Fruit fly (Drosophila melanogaster) whole organism, embryonic: ENCODE data around the gene CG3662.
A peak's percentile ranks its signal among the peaks of the same experiment; 100 is the strongest.

Experiments
- CG10321 ChIP-seq: fragments of 200-800 bp; sonication (Bioruptor generic); IDR thresholded peaks from 2 replicates; pipeline ENCODE4 v1.3.6; 2022; ENCODE audit warnings: missing biosample characterization, missing genetic modification characterization
- CG10565 ChIP-seq: fragments of 200-800 bp; sonication (Bioruptor generic); optimal IDR thresholded peaks from 3 replicates; lab custom pipeline; 2016; ENCODE audit warnings: missing biosample characterization, mild to moderate bottlenecking, missing genetic modification characterization
- CG11398 ChIP-seq: fragments of 200-800 bp; sonication (Bioruptor generic); optimal IDR thresholded peaks from 2 replicates; lab custom pipeline; 2016; ENCODE audit warnings: missing biosample characterization, missing genetic modification characterization
- CG11695 ChIP-seq: fragments of 200-800 bp; sonication (Bioruptor generic); IDR thresholded peaks from 3 replicates; pipeline ENCODE4 v1.3.6; 2022; ENCODE audit warnings: missing biosample characterization, missing genetic modification characterization
- CG12104 ChIP-seq: fragments of 200-800 bp; sonication (Bioruptor generic); optimal IDR thresholded peaks from 3 replicates; lab custom pipeline; 2016; ENCODE audit warnings: missing biosample characterization, missing genetic modification characterization
- CG12299 ChIP-seq: fragments of 200-800 bp; sonication (Bioruptor generic); optimal IDR thresholded peaks from 2 replicates; lab custom pipeline; 2018; ENCODE audit warnings: missing biosample characterization, mild to moderate bottlenecking, missing genetic modification characterization
- CG1233 ChIP-seq: fragments of 200-800 bp; sonication (Bioruptor generic); optimal IDR thresholded peaks from 4 replicates; lab custom pipeline; 2018; ENCODE audit warnings: missing biosample characterization, mild to moderate bottlenecking, missing genetic modification characterization
- CG13624 ChIP-seq: fragments of 200-800 bp; sonication (Bioruptor generic); optimal IDR thresholded peaks from 2 replicates; lab custom pipeline; 2016; ENCODE audit warnings: missing biosample characterization, missing genetic modification characterization
- CG17385 ChIP-seq: fragments of 200-800 bp; sonication (Bioruptor generic); optimal IDR thresholded peaks from 3 replicates; lab custom pipeline; 2018; ENCODE audit warnings: missing biosample characterization, mild to moderate bottlenecking, missing genetic modification characterization
- CG18476 ChIP-seq: fragments of 200-800 bp; sonication (Bioruptor generic); optimal IDR thresholded peaks from 2 replicates; lab custom pipeline; 2016; ENCODE audit warnings: missing biosample characterization, mild to moderate bottlenecking, missing genetic modification characterization
- CG2678 ChIP-seq: fragments of 200-800 bp; sonication (Bioruptor generic); optimal IDR thresholded peaks from 3 replicates; lab custom pipeline; 2019; ENCODE audit warnings: missing biosample characterization, mild to moderate bottlenecking, missing genetic modification characterization, moderate library complexity
- CG2712 ChIP-seq: fragments of 200-800 bp; optimal IDR thresholded peaks from 3 replicates; lab custom pipeline; 2019; ENCODE audit warnings: missing biosample characterization, mild to moderate bottlenecking, missing genetic modification characterization, moderate library complexity
- CG30403 ChIP-seq: fragments of 200-800 bp; sonication (Bioruptor generic); optimal IDR thresholded peaks from 3 replicates; lab custom pipeline; 2016; ENCODE audit warnings: missing biosample characterization, missing genetic modification characterization
- CG30431 ChIP-seq: fragments of 200-800 bp; sonication (Bioruptor generic); optimal IDR thresholded peaks from 2 replicates; lab custom pipeline; 2017; ENCODE audit warnings: missing biosample characterization, missing genetic modification characterization
- CG3407 ChIP-seq: fragments of 200-800 bp; sonication (Bioruptor generic); optimal IDR thresholded peaks from 2 replicates; lab custom pipeline; 2018; ENCODE audit warnings: missing biosample characterization, mild to moderate bottlenecking, missing genetic modification characterization
- CG42726 ChIP-seq: fragments of 200-800 bp; sonication (Bioruptor generic); IDR thresholded peaks from 2 replicates; pipeline ENCODE4 v1.3.6; 2022; ENCODE audit warnings: missing biosample characterization, missing genetic modification characterization; ENCODE audit not compliant: partially characterized antibody
- CG6654 ChIP-seq: fragments of 200-800 bp; sonication (Bioruptor generic); optimal IDR thresholded peaks from 2 replicates; lab custom pipeline; 2017; ENCODE audit warnings: missing biosample characterization, mild to moderate bottlenecking, missing genetic modification characterization
- CG6683 ChIP-seq: fragments of 200-800 bp; sonication (Bioruptor generic); optimal IDR thresholded peaks from 2 replicates; lab custom pipeline; 2017; ENCODE audit warnings: missing biosample characterization, mild to moderate bottlenecking, missing genetic modification characterization, missing genetic modification reagents
- CG7963 ChIP-seq: fragments of 200-800 bp; sonication (Bioruptor generic); IDR thresholded peaks from 3 replicates; pipeline ENCODE4 v1.3.6; 2022; ENCODE audit warnings: missing biosample characterization, missing genetic modification characterization; ENCODE audit not compliant: partially characterized antibody
- CG8765 ChIP-seq: fragments of 200-800 bp; sonication (Bioruptor generic); IDR thresholded peaks from 2 replicates; pipeline ENCODE4 v1.3.6; 2022; ENCODE audit warnings: missing biosample characterization, missing genetic modification characterization
- CkIIα-i1 ChIP-seq: fragments of 200-800 bp; sonication (Bioruptor generic); IDR thresholded peaks from 2 replicates; pipeline ENCODE4 v1.3.6; 2022; ENCODE audit warnings: missing biosample characterization, missing genetic modification characterization
- Dip2 ChIP-seq: fragments of 200-800 bp; sonication (Bioruptor generic); IDR thresholded peaks from 2 replicates; pipeline ENCODE4 v1.3.6; 2022; ENCODE audit warnings: missing biosample characterization, missing genetic modification characterization
- NC2β ChIP-seq: fragments of 200-800 bp; sonication (Bioruptor generic); optimal IDR thresholded peaks from 2 replicates; lab custom pipeline; 2016; ENCODE audit warnings: missing biosample characterization, missing genetic modification characterization
- NFAT ChIP-seq: fragments of 200-800 bp; sonication (Bioruptor generic); IDR thresholded peaks from 2 replicates; pipeline ENCODE4 v1.3.6; 2022; ENCODE audit warnings: missing biosample characterization, missing genetic modification characterization
- Oli ChIP-seq: fragments of 200-800 bp; sonication (Bioruptor generic); optimal IDR thresholded peaks from 2 replicates; lab custom pipeline; 2018; ENCODE audit warnings: missing biosample characterization, mild to moderate bottlenecking, missing genetic modification characterization, moderate library complexity
- Rx ChIP-seq: fragments of 200-800 bp; sonication (Bioruptor generic); IDR thresholded peaks from 2 replicates; pipeline ENCODE4 v1.3.6; 2022; ENCODE audit warnings: missing biosample characterization, missing genetic modification characterization
- ac ChIP-seq: fragments of 200-800 bp; sonication (Bioruptor generic); optimal IDR thresholded peaks from 3 replicates; lab custom pipeline; 2017; ENCODE audit warnings: missing biosample characterization, mild to moderate bottlenecking, missing genetic modification characterization
- al ChIP-seq: fragments of 200-800 bp; sonication (Bioruptor generic); IDR thresholded peaks from 2 replicates; pipeline ENCODE4 v1.3.6; 2022; ENCODE audit warnings: missing biosample characterization, missing genetic modification characterization
- ase ChIP-seq: fragments of 200-800 bp; sonication (Bioruptor generic); IDR thresholded peaks from 3 replicates; pipeline ENCODE4 v1.3.6; 2022; ENCODE audit warnings: missing biosample characterization, missing genetic modification characterization
- bcd ChIP-seq: fragments of 200-800 bp; sonication (Bioruptor generic); optimal IDR thresholded peaks from 2 replicates; lab custom pipeline; 2017; ENCODE audit warnings: missing biosample characterization, mild to moderate bottlenecking, missing genetic modification characterization
- bigmax ChIP-seq: fragments of 200-800 bp; sonication (Bioruptor generic); optimal IDR thresholded peaks from 2 replicates; lab custom pipeline; 2018; ENCODE audit warnings: missing biosample characterization, mild to moderate bottlenecking, missing genetic modification characterization
- btn ChIP-seq: fragments of 200-800 bp; sonication (Bioruptor generic); optimal IDR thresholded peaks from 2 replicates; lab custom pipeline; 2016; ENCODE audit warnings: missing biosample characterization, missing genetic modification characterization
- dmrt11E ChIP-seq: fragments of 200-800 bp; sonication (Bioruptor generic); optimal IDR thresholded peaks from 3 replicates; lab custom pipeline; 2018; ENCODE audit warnings: missing biosample characterization, mild to moderate bottlenecking, missing genetic modification characterization, moderate library complexity
- ems ChIP-seq: fragments of 200-800 bp; sonication (Bioruptor generic); optimal IDR thresholded peaks from 3 replicates; lab custom pipeline; 2016; ENCODE audit warnings: missing biosample characterization, missing genetic modification characterization
- en ChIP-seq: fragments of 200-800 bp; sonication (Bioruptor generic); optimal IDR thresholded peaks from 2 replicates; lab custom pipeline; 2016; ENCODE audit warnings: missing biosample characterization, missing genetic modification characterization
- gce ChIP-seq: fragments of 200-800 bp; sonication (Bioruptor generic); IDR thresholded peaks from 3 replicates; pipeline ENCODE4 v1.3.6; 2022; ENCODE audit warnings: missing biosample characterization, missing genetic modification characterization
- gcm ChIP-seq: fragments of 200-800 bp; sonication (Bioruptor generic); optimal IDR thresholded peaks from 2 replicates; lab custom pipeline; 2019; ENCODE audit warnings: missing biosample characterization, mild to moderate bottlenecking, missing genetic modification characterization, moderate library complexity
- gcm2 ChIP-seq: fragments of 200-800 bp; sonication (Bioruptor generic); optimal IDR thresholded peaks from 2 replicates; lab custom pipeline; 2016; ENCODE audit warnings: missing biosample characterization, missing genetic modification characterization
- grn ChIP-seq: fragments of 200-800 bp; sonication (Bioruptor generic); optimal IDR thresholded peaks from 3 replicates; lab custom pipeline; 2017; ENCODE audit warnings: missing biosample characterization, missing genetic modification characterization
- lbe ChIP-seq: fragments of 200-800 bp; sonication (Bioruptor generic); optimal IDR thresholded peaks from 2 replicates; lab custom pipeline; 2016; ENCODE audit warnings: missing biosample characterization, mild to moderate bottlenecking, missing genetic modification characterization
- lov ChIP-seq, 2 experiments: fragments of 200-800 bp in 1 of 2; fragments of >200 bp in 1 of 2; sonication (Bioruptor generic) in 1 of 2; IDR thresholded peaks in 1 of 2; optimal IDR thresholded peaks in 1 of 2; 2 replicates in 1 of 2; 3 replicates in 1 of 2; pipeline versions ENCODE4 v1.3.6 to Lab custom; 2017 to 2022; ENCODE audit warnings: missing biosample characterization in 1 of 2, missing genetic modification characterization in 1 of 2
- nau ChIP-seq: fragments of 200-800 bp; sonication (Bioruptor generic); optimal IDR thresholded peaks from 3 replicates; lab custom pipeline; 2017; ENCODE audit warnings: missing biosample characterization, mild to moderate bottlenecking, missing genetic modification characterization, missing genetic modification reagents
- nerfin-2 ChIP-seq: fragments of 200-800 bp; sonication (Bioruptor generic); IDR thresholded peaks from 2 replicates; pipeline ENCODE4 v1.3.6; 2022; ENCODE audit warnings: missing biosample characterization, missing genetic modification characterization; ENCODE audit not compliant: partially characterized antibody
- peb ChIP-seq: fragments of 200-800 bp; sonication (Bioruptor generic); IDR thresholded peaks from 2 replicates; pipeline ENCODE4 v1.3.6; 2022; ENCODE audit warnings: missing biosample characterization, missing genetic modification characterization
- repo ChIP-seq: fragments of 200-800 bp; sonication (Bioruptor generic); optimal IDR thresholded peaks from 2 replicates; lab custom pipeline; 2016; ENCODE audit warnings: missing biosample characterization, missing genetic modification characterization
- ro ChIP-seq: fragments of 200-800 bp; sonication (Bioruptor generic); IDR thresholded peaks from 2 replicates; pipeline ENCODE4 v1.3.6; 2022; ENCODE audit warnings: missing biosample characterization, missing genetic modification characterization
- run ChIP-seq: fragments of 200-800 bp; sonication (Bioruptor generic); optimal IDR thresholded peaks from 3 replicates; lab custom pipeline; 2018; ENCODE audit warnings: missing biosample characterization, mild to moderate bottlenecking, missing genetic modification characterization
- sd ChIP-seq: fragments of 200-800 bp; sonication (Bioruptor generic); optimal IDR thresholded peaks from 3 replicates; lab custom pipeline; 2018; ENCODE audit warnings: missing biosample characterization, mild to moderate bottlenecking, missing genetic modification characterization, moderate library complexity
- shn ChIP-seq: fragments of 200-800 bp; sonication (Bioruptor generic); optimal IDR thresholded peaks from 3 replicates; lab custom pipeline; 2016; ENCODE audit warnings: missing biosample characterization, missing genetic modification characterization
- stc ChIP-seq: fragments of 200-800 bp; sonication (Bioruptor generic); IDR thresholded peaks from 2 replicates; pipeline ENCODE4 v1.3.6; 2022; ENCODE audit warnings: missing biosample characterization, missing genetic modification characterization
- trh ChIP-seq: fragments of 200-800 bp; sonication (Bioruptor generic); optimal IDR thresholded peaks from 2 replicates; lab custom pipeline; 2016; ENCODE audit warnings: missing biosample characterization, missing genetic modification characterization

CG3662 gene

dm6 chr2L:850727-851257 is 29.7 kb downstream of the CG3662 start, which contains the start of gene drongo (continued):
- TF ChIP-seq CG1233 (GFP tag; lab: Kevin White, UChicago) (no peak), lov (optimal IDR thresholded peaks at IDR 0.05; lab: Kevin White, UChicago) (no peak), lov (GFP tag; IDR thresholded peaks at IDR 0.05; lab: Robert Waterston, UW) (0 out of 3 replicates have a peak, but pooled peaks have one; percentile 11), CG2678 (tag; lab: Kevin White, UChicago) (peak; percentile 15), NC2β (GFP tag; lab: Kevin White, UChicago) (peak; percentile 53), CG17385 (GFP tag; lab: Kevin White, UChicago) (peak; percentile 60), CkIIα-i1 (GFP tag; lab: Robert Waterston, UW) (no peak), ac (GFP tag; lab: Kevin White, UChicago) (no peak), NFAT (GFP tag; lab: Robert Waterston, UW) (peak; percentile 47; the same call in 1 of the 2 replicates), CG6683 (no peak), gce (GFP tag; lab: Robert Waterston, UW) (no peak), dmrt11E (tag; lab: Kevin White, UChicago) (no peak), grn (GFP tag; lab: Kevin White, UChicago) (no peak), CG11398 (peak; percentile 12), CG7963 (no peak), al (0 out of 2 replicates have a peak, but pooled peaks have one; percentile 17), CG12299 (tag; lab: Kevin White, UChicago) (peak; percentile 52), ems (GFP tag; lab: Kevin White, UChicago) (peak; percentile 45), Rx (GFP tag; lab: Robert Waterston, UW) (no peak), CG30431 (no peak), run (tag; lab: Kevin White, UChicago) (no peak), CG30403 (GFP tag; lab: Kevin White, UChicago) (peak; percentile 16), gcm (peak; percentile 33), lbe (GFP tag; lab: Kevin White, UChicago) (no peak), Dip2 (GFP tag; lab: Robert Waterston, UW) (no peak), trh (GFP tag; lab: Kevin White, UChicago) (no peak), shn (GFP tag; lab: Kevin White, UChicago) (no peak), ro (GFP tag; lab: Robert Waterston, UW) (no peak), CG10565 (GFP tag; lab: Kevin White, UChicago) (no peak), bcd (peak; percentile 7), CG6654 (GFP tag; lab: Kevin White, UChicago) (no peak), CG18476 (GFP tag; lab: Kevin White, UChicago) (no peak), CG11695 (GFP tag; lab: Robert Waterston, UW) (no peak), bigmax (GFP tag; lab: Kevin White, UChicago) (no peak), gcm2 (GFP tag; lab: Kevin White, UChicago) (no peak), CG10321 (no peak), CG13624 (GFP tag; lab: Kevin White, UChicago) (peak; percentile 65), nerfin-2 (GFP tag; lab: Robert Waterston, UW) (no peak), stc (GFP tag; lab: Robert Waterston, UW) (no peak; the same call in 1 of the 2 replicates), en (GFP tag; lab: Kevin White, UChicago) (no peak), CG42726 (GFP tag; lab: Robert Waterston, UW) (peak; percentile 83), CG3407 (GFP tag; lab: Kevin White, UChicago) (peak; percentile 5), ase (GFP tag; lab: Robert Waterston, UW) (no peak), Oli (no peak), repo (GFP tag; lab: Kevin White, UChicago) (no peak), peb (GFP tag; lab: Robert Waterston, UW) (no peak), CG8765 (no peak), sd (peak; percentile 86), CG2712 (tag; lab: Kevin White, UChicago) (peak; percentile 41), nau (GFP tag; lab: Kevin White, UChicago) (peak; percentile 17), btn (no peak), CG12104 (GFP tag; lab: Kevin White, UChicago) (no peak)
